Worm (Caenorhabditis elegans) whole organism, midembryonic: ENCODE measurements around the gene hmp-1.

Experiments used
- cog-1 ChIP-seq: sonication (generic microtip); optimal IDR thresholded peaks from 2 replicates; lab custom pipeline; 2016; ENCODE audit warnings: missing genetic modification characterization, missing compliant biosample characterization
- ztf-23 ChIP-seq: fragments of 200-800 bp; sonication (Bioruptor generic); IDR thresholded peaks from 2 replicates; pipeline ENCODE4 v1.3.6; 2022; ENCODE audit warnings: missing genetic modification reagents, missing genetic modification characterization, missing compliant biosample characterization

ce11 chrV:11891143-11891862, 45.6 kb downstream of the hmp-1 start, which contains the start of the genes sodh-2 and srx-76:
- TF ChIP-seq cog-1 (tag; lab: Kevin White, UChicago), result no peak
- no peak for TF ChIP-seq ztf-23
